Worm (Caenorhabditis elegans): ENCODE measurements around the gene nhr-264.
"Not testable (repeated sequence)": the region's sequence is repeated elsewhere in the genome, so short reads cannot be mapped to it uniquely, and the experiment has no call there.

nhr-264 gene

ce11 chrIV:9251079-9251478 lies 42.6 kb downstream of the nhr-264 start, which contains the start of gene Y11D7A.8:
Y11D7A.8 (plus strand) TSS chrIV:9251379.
- TF ChIP-seq hlh-1 (tag; optimal IDR thresholded peaks at IDR 0.05): no peak
- TF ChIP-seq blmp-1 (tag; optimal IDR thresholded peaks at IDR 0.05): no peak
- TF ChIP-seq nhr-76 (tag; optimal IDR thresholded peaks at IDR 0.05): no peak
- no peak for TF ChIP-seq pha-4 (tag; optimal IDR thresholded peaks at IDR 0.05)
- no peak for TF ChIP-seq sptf-1 (tag; optimal IDR thresholded peaks at IDR 0.05)
- no peak for TF ChIP-seq zip-8 (tag; optimal IDR thresholded peaks at IDR 0.05)
- TF ChIP-seq ceh-39 (tag; optimal IDR thresholded peaks at IDR 0.05): no peak
- no peak for TF ChIP-seq lin-32 (GFP tag; optimal IDR thresholded peaks at IDR 0.05)
- TF ChIP-seq elt-1 (tag; optimal IDR thresholded peaks at IDR 0.05; ENCODE audit: borderline replicate concordance, insufficient read depth): no peak
- TF ChIP-seq sem-2 (GFP tag; optimal IDR thresholded peaks at IDR 0.05): no peak
- TF ChIP-seq ztf-11 (tag; optimal IDR thresholded peaks at IDR 0.05): no peak
- TF ChIP-seq elt-3 (tag; optimal IDR thresholded peaks at IDR 0.05): no peak
- no peak for TF ChIP-seq M03D4.4 (tag; optimal IDR thresholded peaks at IDR 0.05)
- no peak for TF ChIP-seq snpc-4 (tag; optimal IDR thresholded peaks at IDR 0.05)
- no peak for TF ChIP-seq nhr-2 (tag; optimal IDR thresholded peaks at IDR 0.05)
- TF ChIP-seq lsy-2 (tag; optimal IDR thresholded peaks at IDR 0.05): no peak
- no peak for TF ChIP-seq mls-2 (tag; optimal IDR thresholded peaks at IDR 0.05)
- TF ChIP-seq unc-120 (tag; optimal IDR thresholded peaks at IDR 0.05; ENCODE audit: poor library complexity, severe bottlenecking): no peak

ce11 chrIV:9249219-9249618 lies 44.5 kb downstream of the nhr-264 start, which contains the start of gene Y11D7A.7:
Y11D7A.7 (plus strand) TSS chrIV:9249519.
- TF ChIP-seq tbx-8 (GFP tag; optimal IDR thresholded peaks at IDR 0.05); mep-1 (tag; optimal IDR thresholded peaks at IDR 0.05); mls-2 (tag; optimal IDR thresholded peaks at IDR 0.05): not testable (repeated sequence)

ce11 chrIV:9245423-9245822 lies 48.3 kb downstream of the nhr-264 start, which contains the start of gene Y11D7A.5:
Y11D7A.5 (minus strand) TSS chrIV:9245523.
- TF ChIP-seq hlh-1 (tag; optimal IDR thresholded peaks at IDR 0.05) (no peak), nhr-76 (tag; optimal IDR thresholded peaks at IDR 0.05) (no peak), ham-2 (GFP tag; optimal IDR thresholded peaks at IDR 0.05) (no peak), zip-8 (tag; optimal IDR thresholded peaks at IDR 0.05) (no peak), drap-1 (GFP tag; optimal IDR thresholded peaks at IDR 0.05) (no peak), sptf-1 (tag; optimal IDR thresholded peaks at IDR 0.05) (no peak), lsy-2 (tag; optimal IDR thresholded peaks at IDR 0.05) (no peak), lin-32 (GFP tag; optimal IDR thresholded peaks at IDR 0.05) (no peak), nhr-12 (tag; optimal IDR thresholded peaks at IDR 0.05) (no peak), pha-4 (tag; optimal IDR thresholded peaks at IDR 0.05) (no peak), ztf-11 (tag; optimal IDR thresholded peaks at IDR 0.05) (no peak), nhr-28 (tag; optimal IDR thresholded peaks at IDR 0.05) (no peak)

ce11 chrIV:9243670-9244069 lies 50.1 kb downstream of the nhr-264 start, which contains the start of gene rab-28:
rab-28 (minus strand) TSS chrIV:9244012.
- TF ChIP-seq tbx-8 (GFP tag; optimal IDR thresholded peaks at IDR 0.05) (no peak), elt-1 (tag; optimal IDR thresholded peaks at IDR 0.05; ENCODE audit: borderline replicate concordance, insufficient read depth) (no peak), sptf-1 (tag; optimal IDR thresholded peaks at IDR 0.05) (no peak), nhr-237 (tag; optimal IDR thresholded peaks at IDR 0.05) (no peak), hlh-1 (tag; optimal IDR thresholded peaks at IDR 0.05) (no peak), ces-1 (GFP tag; optimal IDR thresholded peaks at IDR 0.05) (no peak), nhr-2 (tag; optimal IDR thresholded peaks at IDR 0.05) (no peak), pha-4 (tag; optimal IDR thresholded peaks at IDR 0.05) (no peak), mep-1 (tag; optimal IDR thresholded peaks at IDR 0.05) (no peak), sem-2 (GFP tag; optimal IDR thresholded peaks at IDR 0.05) (no peak), ceh-83 (GFP tag; optimal IDR thresholded peaks at IDR 0.05) (no peak)

All from whole organism, mixed stage, embryonic.